Worm (Caenorhabditis elegans): ENCODE results near the gene Y39E4B.6.

DNA sequence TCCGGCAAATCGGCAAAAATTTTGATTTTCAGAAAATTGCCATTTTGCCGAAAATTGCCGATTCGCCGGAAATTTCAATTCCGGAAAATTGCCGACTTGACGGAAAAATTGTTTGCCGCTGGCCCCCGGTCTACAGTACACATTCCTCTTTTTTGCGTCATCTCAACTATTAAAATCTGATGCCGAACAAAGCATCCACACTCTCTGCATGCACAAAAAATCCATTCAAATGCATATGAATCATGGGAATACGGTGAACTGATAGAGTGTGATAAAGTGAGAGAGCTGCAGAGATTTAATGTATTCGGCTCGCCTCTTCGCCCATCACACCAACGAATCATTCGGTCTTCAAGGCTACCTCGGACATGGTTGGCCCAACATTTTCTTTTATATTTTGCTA is 40.0 kb upstream of the Y39E4B.6 start, which contains the start of gene F14F7.7:
- no peak for TF ChIP-seq F13H6.1 (tag; optimal IDR thresholded peaks at IDR 0.05)
- TF ChIP-seq nhr-10 (tag; optimal IDR thresholded peaks at IDR 0.05), result no peak
- no peak for TF ChIP-seq ZK546.5 (tag; optimal IDR thresholded peaks at IDR 0.05)
- no peak for TF ChIP-seq gmeb-1 (tag; optimal IDR thresholded peaks at IDR 0.05)
- no peak for TF ChIP-seq ztf-11 (tag; optimal IDR thresholded peaks at IDR 0.05)
- no peak for TF ChIP-seq lin-13 (GFP tag; optimal IDR thresholded peaks at IDR 0.05)
- TF ChIP-seq ama-1 (optimal IDR thresholded peaks at IDR 0.05), result no peak
- no peak for TF ChIP-seq elt-3 (tag; optimal IDR thresholded peaks at IDR 0.05)
- TF ChIP-seq peb-1 (tag; optimal IDR thresholded peaks at IDR 0.05), result no peak
- no peak for TF ChIP-seq elt-1 (tag; optimal IDR thresholded peaks at IDR 0.05)
- no peak for TF ChIP-seq nhr-129 (tag; optimal IDR thresholded peaks at IDR 0.05)

All from whole organism, L2 larva.